Worm (Caenorhabditis elegans) whole organism, L3 larva: ENCODE measurements around the gene cox-11.

Experiments used
- R02D3.7 ChIP-seq: fragments of 150-350 bp; optimal IDR thresholded peaks from 2 replicates; lab custom pipeline; 2014; ENCODE audit warnings: missing biosample characterization, missing genetic modification characterization
- ZK546.5 ChIP-seq: sonication (generic microtip); optimal IDR thresholded peaks from 2 replicates; lab custom pipeline; 2017; ENCODE audit warnings: missing biosample characterization, missing genetic modification characterization
- ama-1 ChIP-seq: fragments of 150-350 bp; optimal IDR thresholded peaks from 2 replicates; lab custom pipeline; 2018
- ceh-16 ChIP-seq: sonication (generic microtip); optimal IDR thresholded peaks from 2 replicates; lab custom pipeline; 2017; ENCODE audit warnings: missing biosample characterization, missing genetic modification characterization
- ceh-9 ChIP-seq: sonication (generic microtip); optimal IDR thresholded peaks from 2 replicates; lab custom pipeline; 2018; ENCODE audit warnings: missing biosample characterization, missing genetic modification characterization
- daf-12 ChIP-seq: fragments of 150-350 bp; optimal IDR thresholded peaks from 2 replicates; lab custom pipeline; 2014; ENCODE audit warnings: missing biosample characterization, missing genetic modification reagents, missing genetic modification characterization
- egl-27 ChIP-seq: sonication (generic microtip); optimal IDR thresholded peaks from 4 replicates; lab custom pipeline; 2017; ENCODE audit warnings: missing biosample characterization, missing genetic modification reagents, missing genetic modification characterization
- egl-5 ChIP-seq: fragments of 150-350 bp; optimal IDR thresholded peaks from 2 replicates; lab custom pipeline; 2017; ENCODE audit warnings: missing biosample characterization, missing genetic modification reagents, missing genetic modification characterization, inconsistent platforms
- elt-1 ChIP-seq: fragments of 150-350 bp; optimal IDR thresholded peaks from 2 replicates; lab custom pipeline; 2014; ENCODE audit warnings: missing biosample characterization, missing genetic modification characterization
- elt-2 ChIP-seq: sonication (generic microtip); optimal IDR thresholded peaks from 2 replicates; lab custom pipeline; 2016; ENCODE audit warnings: missing genetic modification reagents, mild to moderate bottlenecking, missing genetic modification characterization, missing compliant biosample characterization
- eor-1 ChIP-seq, 2 experiments: fragments of 150-350 bp; optimal IDR thresholded peaks; 2 replicates each; lab custom pipeline; 2014 to 2018; ENCODE audit warnings: missing biosample characterization in 2 of 2, missing genetic modification characterization in 2 of 2
- fkh-10 ChIP-seq: sonication (generic microtip); optimal IDR thresholded peaks from 2 replicates; lab custom pipeline; 2017; ENCODE audit warnings: missing biosample characterization, missing genetic modification reagents, missing genetic modification characterization
- fkh-2 ChIP-seq: fragments of 150-350 bp; optimal IDR thresholded peaks from 2 replicates; lab custom pipeline; 2014; ENCODE audit warnings: missing biosample characterization, missing genetic modification reagents, missing genetic modification characterization
- fos-1 ChIP-seq: fragments of 150-350 bp; optimal IDR thresholded peaks from 2 replicates; lab custom pipeline; 2014; ENCODE audit warnings: missing biosample characterization, missing genetic modification characterization
- lin-15B ChIP-seq: fragments of 150-350 bp; optimal IDR thresholded peaks from 2 replicates; lab custom pipeline; 2014; ENCODE audit warnings: missing biosample characterization, missing genetic modification characterization
- lin-39 ChIP-seq: fragments of 150-350 bp; optimal IDR thresholded peaks from 2 replicates; lab custom pipeline; 2018; ENCODE audit warnings: missing biosample characterization, missing genetic modification reagents, missing genetic modification characterization
- lsy-12 ChIP-seq: sonication (generic microtip); optimal IDR thresholded peaks from 2 replicates; lab custom pipeline; 2016; ENCODE audit warnings: mild to moderate bottlenecking, missing genetic modification characterization, missing compliant biosample characterization
- mdl-1 ChIP-seq: fragments of 150-350 bp; optimal IDR thresholded peaks from 2 replicates; lab custom pipeline; 2014; ENCODE audit warnings: missing biosample characterization, missing genetic modification characterization
- mml-1 ChIP-seq: fragments of 150-350 bp; sonication (generic microtip); optimal IDR thresholded peaks from 3 replicates; lab custom pipeline; 2014; ENCODE audit warnings: missing biosample characterization, missing genetic modification characterization
- nfya-1 ChIP-seq: sonication (generic microtip); optimal IDR thresholded peaks from 2 replicates; lab custom pipeline; 2017; ENCODE audit warnings: missing genetic modification characterization, mild to moderate bottlenecking, missing compliant biosample characterization, antibody characterized with exemption, moderate library complexity; ENCODE audit not compliant: insufficient read depth
- nhr-23 ChIP-seq: fragments of 150-350 bp; optimal IDR thresholded peaks from 2 replicates; lab custom pipeline; 2014; ENCODE audit warnings: missing biosample characterization, missing genetic modification reagents, missing genetic modification characterization
- nhr-237 ChIP-seq: fragments of 150-350 bp; optimal IDR thresholded peaks from 2 replicates; lab custom pipeline; 2014; ENCODE audit warnings: missing biosample characterization, missing genetic modification characterization
- nhr-25 ChIP-seq: sonication (generic microtip); optimal IDR thresholded peaks from 2 replicates; lab custom pipeline; 2017; ENCODE audit warnings: missing biosample characterization, missing genetic modification characterization
- nhr-28 ChIP-seq: fragments of 150-350 bp; optimal IDR thresholded peaks from 2 replicates; lab custom pipeline; 2014; ENCODE audit warnings: missing biosample characterization, missing genetic modification characterization
- nhr-67 ChIP-seq: fragments of 150-350 bp; optimal IDR thresholded peaks from 2 replicates; lab custom pipeline; 2014; ENCODE audit warnings: missing biosample characterization, missing genetic modification characterization
- nhr-77 ChIP-seq: fragments of 150-350 bp; optimal IDR thresholded peaks from 2 replicates; lab custom pipeline; 2014; ENCODE audit warnings: missing biosample characterization, missing genetic modification characterization
- pha-4 ChIP-seq: fragments of 150-350 bp; optimal IDR thresholded peaks from 2 replicates; lab custom pipeline; 2014; ENCODE audit warnings: missing biosample characterization, missing genetic modification reagents, missing genetic modification characterization
- pqm-1 ChIP-seq: fragments of 150-350 bp; optimal IDR thresholded peaks from 2 replicates; lab custom pipeline; 2017; ENCODE audit warnings: missing biosample characterization, missing genetic modification characterization, inconsistent platforms
- sea-2 ChIP-seq: fragments of 150-350 bp; sonication (generic microtip); optimal IDR thresholded peaks from 4 replicates; lab custom pipeline; 2014; ENCODE audit warnings: missing biosample characterization, missing genetic modification reagents, missing genetic modification characterization
- skn-1 ChIP-seq: fragments of 150-350 bp; optimal IDR thresholded peaks from 2 replicates; lab custom pipeline; 2014; ENCODE audit warnings: missing biosample characterization, missing genetic modification characterization
- snpc-4 ChIP-seq: fragments of 150-350 bp; optimal IDR thresholded peaks from 2 replicates; lab custom pipeline; 2014; ENCODE audit warnings: missing biosample characterization, missing genetic modification characterization
- tbx-2 ChIP-seq: sonication (generic microtip); optimal IDR thresholded peaks from 2 replicates; lab custom pipeline; 2016; ENCODE audit warnings: mild to moderate bottlenecking, missing genetic modification characterization, missing compliant biosample characterization
- unc-62 ChIP-seq: fragments of 150-350 bp; sonication (generic microtip); optimal IDR thresholded peaks from 4 replicates; lab custom pipeline; 2014; ENCODE audit warnings: missing biosample characterization, missing genetic modification reagents, missing genetic modification characterization
- zag-1 ChIP-seq: fragments of 150-350 bp; optimal IDR thresholded peaks from 2 replicates; lab custom pipeline; 2014; ENCODE audit warnings: missing biosample characterization, missing genetic modification characterization
- ztf-11 ChIP-seq: fragments of 150-350 bp; optimal IDR thresholded peaks from 2 replicates; lab custom pipeline; 2014; ENCODE audit warnings: missing biosample characterization, missing genetic modification characterization
- ztf-4 ChIP-seq: fragments of 150-350 bp; optimal IDR thresholded peaks from 2 replicates; lab custom pipeline; 2014; ENCODE audit warnings: missing biosample characterization, missing genetic modification characterization

The cox-11 gene

ce11 chrIV:13209566-13209965 lies 34.6 kb upstream of the cox-11 start, which contains the start of gene C48D1.9:
Gene C48D1.9, minus strand, starts transcription at chrIV:13209666.
- TF ChIP-seq lin-39 (tag; lab: Kevin White, UChicago) (no peak), nhr-28 (tag; lab: Kevin White, UChicago) (no peak), elt-2 (tag; lab: Kevin White, UChicago) (no peak), nhr-67 (tag; lab: Kevin White, UChicago) (no peak), snpc-4 (tag; lab: Kevin White, UChicago) (no peak), ztf-4 (tag; lab: Kevin White, UChicago) (no peak), nhr-237 (tag; lab: Kevin White, UChicago) (no peak), nhr-25 (tag; lab: Kevin White, UChicago) (no peak), nhr-77 (tag; lab: Kevin White, UChicago) (no peak), tbx-2 (tag; lab: Kevin White, UChicago) (no peak), ztf-11 (tag; lab: Kevin White, UChicago) (no peak), mdl-1 (no peak), R02D3.7 (tag; lab: Kevin White, UChicago) (no peak), fos-1 (tag; lab: Kevin White, UChicago) (no peak), fkh-10 (GFP tag; lab: Kevin White, UChicago) (no peak), nhr-23 (no peak), egl-27 (tag; lab: Kevin White, UChicago) (no peak), lsy-12 (tag; lab: Kevin White, UChicago) (no peak), ceh-9 (tag; lab: Kevin White, UChicago) (no peak)

- TF ChIP-seq ztf-11 (tag; lab: Kevin White, UChicago) (no peak), elt-2 (tag; lab: Kevin White, UChicago) (no peak), fkh-2 (no peak), mdl-1 (no peak), elt-1 (no peak), nhr-237 (tag; lab: Kevin White, UChicago) (no peak)
- TF ChIP-seq, all 47 proteins: peak for 0
Observed at ce11 chrIV:13214466-13214865, 29.7 kb upstream of the cox-11 start, which contains the start of gene cho-1. Gene cho-1, minus strand, starts transcription at chrIV:13214566.

ce11 chrIV:13220594-13220993 lies 23.5 kb upstream of the cox-11 start:
- TF ChIP-seq nhr-23 (no peak), fkh-10 (GFP tag; lab: Kevin White, UChicago) (peak; percentile 24), elt-1 (no peak), R02D3.7 (tag; lab: Kevin White, UChicago) (no peak), ZK546.5 (tag; lab: Kevin White, UChicago) (no peak), daf-12 (tag; lab: Kevin White, UChicago) (no peak)

ce11 chrIV:13221657-13222056 lies 22.5 kb upstream of the cox-11 start, which contains the start of gene C48D1.5:
Gene C48D1.5, plus strand, starts transcription at chrIV:13221957.
- TF ChIP-seq unc-62 (GFP tag; lab: Kevin White, UChicago) (no peak), elt-2 (tag; lab: Kevin White, UChicago) (peak; percentile 16)

ce11 chrIV:13231393-13231792 lies 12.7 kb upstream of the cox-11 start:
- TF ChIP-seq zag-1 (tag; lab: Kevin White, UChicago): no peak
- TF ChIP-seq eor-1 (tag; optimal IDR thresholded peaks at IDR 0.05; lab: Kevin White, UChicago): no peak
- TF ChIP-seq snpc-4 (tag; lab: Kevin White, UChicago): no peak
- TF ChIP-seq daf-12 (tag; lab: Kevin White, UChicago): no peak
- TF ChIP-seq skn-1 (tag; lab: Kevin White, UChicago): no peak
- no peak for TF ChIP-seq egl-27 (tag; lab: Kevin White, UChicago)
- no peak for TF ChIP-seq ama-1
- no peak for TF ChIP-seq nhr-77 (tag; lab: Kevin White, UChicago)
- TF ChIP-seq ceh-16: no peak
- peak; percentile 41 for TF ChIP-seq lin-39 (tag; lab: Kevin White, UChicago)
- TF ChIP-seq mdl-1: no peak
- TF ChIP-seq tbx-2 (tag; lab: Kevin White, UChicago): no peak
- TF ChIP-seq nfya-1 (tag; lab: Kevin White, UChicago): peak; percentile 80
- no peak for TF ChIP-seq pqm-1 (tag; lab: Kevin White, UChicago)
- TF ChIP-seq egl-5: no peak
- TF ChIP-seq mml-1 (tag; lab: Kevin White, UChicago): no peak
- TF ChIP-seq lin-15B (tag; lab: Kevin White, UChicago): peak; percentile 60
- TF ChIP-seq pha-4 (tag; lab: Kevin White, UChicago): peak; percentile 71
- TF ChIP-seq sea-2: no peak
